Worm (Caenorhabditis elegans): ENCODE results near the gene scc-3.

scc-3 gene

DNA sequence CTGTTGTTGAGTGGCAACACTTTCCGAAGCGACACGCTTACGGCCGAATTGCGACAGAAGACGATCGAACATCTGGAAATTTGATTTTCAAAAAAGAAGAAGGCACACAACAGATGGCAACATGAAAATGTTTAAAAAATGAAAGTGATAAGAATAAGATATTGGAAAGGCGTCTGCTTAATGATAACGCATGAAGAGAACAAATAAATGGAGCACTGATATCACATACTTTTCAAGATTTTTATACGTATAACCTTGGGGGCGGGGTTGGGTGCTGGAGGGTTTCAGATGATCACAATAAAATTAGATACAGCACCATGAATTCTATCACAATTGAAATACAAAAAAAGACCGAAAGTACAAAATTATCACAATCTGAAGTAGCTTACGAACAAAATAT is 18.8 kb upstream of the scc-3 start, which contains the start of gene C15C8.7:
C15C8.7 (minus strand) TSS at position 72 of the 400 bp plus-strand sequence.
- TF ChIP-seq ceh-13 (GFP tag; optimal IDR thresholded peaks at IDR 0.05) (no peak), ets-7 (tag; optimal IDR thresholded peaks at IDR 0.05) (no peak), ceh-36 (tag; optimal IDR thresholded peaks at IDR 0.05) (no peak), scrt-1 (GFP tag; IDR thresholded peaks at IDR 0.05) (no peak)

DNA sequence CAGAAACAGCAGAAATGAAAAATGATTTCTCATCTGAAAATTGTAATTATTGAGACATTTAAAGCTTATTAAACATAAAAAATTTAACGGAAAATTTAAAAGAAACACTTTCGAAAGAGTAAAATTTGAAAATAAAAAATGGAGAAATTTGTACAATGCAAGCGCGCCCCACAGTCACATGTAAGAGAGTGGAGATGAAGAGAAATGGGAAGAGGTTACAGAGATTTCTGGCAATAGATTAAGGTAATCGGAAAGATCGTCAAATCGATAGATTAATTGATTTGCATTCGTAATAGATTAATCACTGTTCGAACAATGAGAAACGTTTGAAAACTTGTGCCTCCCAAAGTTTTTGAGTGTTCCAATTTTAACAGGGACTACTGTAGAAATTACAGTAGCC is 16.3 kb upstream of the scc-3 start, which contains the start of gene C15C8.4:
C15C8.4 (minus strand) TSS at position 33 of the 400 bp plus-strand sequence.
- TF ChIP-seq ama-1 (optimal IDR thresholded peaks at IDR 0.05): no peak
- no peak for TF ChIP-seq F13C5.2 (tag; optimal IDR thresholded peaks at IDR 0.05)
- no peak for TF ChIP-seq tbx-11 (GFP tag; IDR thresholded peaks at IDR 0.05)
- no peak for TF ChIP-seq tbx-37 (GFP tag; conservative IDR thresholded peaks at IDR 0.05)
- no peak for TF ChIP-seq ceh-36 (tag; optimal IDR thresholded peaks at IDR 0.05)
- no peak for TF ChIP-seq scrt-1 (GFP tag; IDR thresholded peaks at IDR 0.05)
- TF ChIP-seq ceh-13 (GFP tag; optimal IDR thresholded peaks at IDR 0.05): no peak
- no peak for TF ChIP-seq B0310.2 (tag; optimal IDR thresholded peaks at IDR 0.05)
- no peak for TF ChIP-seq tra-4 (tag; optimal IDR thresholded peaks at IDR 0.05)
- no peak for TF ChIP-seq pes-1 (GFP tag; IDR thresholded peaks at IDR 0.05)
- no peak for TF ChIP-seq hnd-1 (tag; optimal IDR thresholded peaks at IDR 0.05)
- no peak for TF ChIP-seq ets-7 (tag; optimal IDR thresholded peaks at IDR 0.05)
- no peak for TF ChIP-seq aly-1 (tag; optimal IDR thresholded peaks at IDR 0.05)
- TF ChIP-seq hmbx-1 (tag; optimal IDR thresholded peaks at IDR 0.05): no peak
- no peak for TF ChIP-seq sea-1 (GFP tag; conservative IDR thresholded peaks at IDR 0.05)

DNA sequence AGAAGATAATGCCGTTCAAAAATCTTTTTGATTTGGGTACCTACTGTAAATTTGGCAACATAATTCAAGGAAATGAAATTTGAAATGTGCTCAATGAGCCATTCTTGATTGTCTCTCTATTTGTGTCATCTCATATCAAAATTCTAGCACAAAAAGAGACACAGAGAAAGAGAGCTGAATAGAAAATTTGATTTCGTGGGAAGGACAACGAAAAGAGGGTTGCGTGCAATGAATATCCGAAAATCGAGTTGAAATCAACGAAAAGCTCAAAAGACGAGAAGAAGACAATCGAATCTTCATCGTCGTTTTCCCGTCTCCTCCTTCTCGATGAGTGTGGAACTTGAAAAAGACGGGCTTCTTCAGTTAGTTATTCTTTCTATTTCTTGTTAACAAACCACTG is 15.9 kb upstream of the scc-3 start, which contains the start of gene C15C8.5:
C15C8.5 (plus strand) TSS at position 152 of the 400 bp plus-strand sequence.
- TF ChIP-seq B0310.2 (tag; optimal IDR thresholded peaks at IDR 0.05) (no peak), ceh-13 (GFP tag; optimal IDR thresholded peaks at IDR 0.05) (no peak), ceh-36 (tag; optimal IDR thresholded peaks at IDR 0.05) (no peak), tra-4 (tag; optimal IDR thresholded peaks at IDR 0.05) (no peak), aly-1 (tag; optimal IDR thresholded peaks at IDR 0.05) (no peak), hnd-1 (tag; optimal IDR thresholded peaks at IDR 0.05) (no peak), F13C5.2 (tag; optimal IDR thresholded peaks at IDR 0.05) (no peak), hmg-4 (GFP tag; optimal IDR thresholded peaks at IDR 0.05) (no peak), flt-1 (GFP tag; IDR thresholded peaks at IDR 0.05) (no peak), tbx-11 (GFP tag; IDR thresholded peaks at IDR 0.05) (no peak), scrt-1 (GFP tag; IDR thresholded peaks at IDR 0.05) (no peak), pes-1 (GFP tag; IDR thresholded peaks at IDR 0.05) (no peak), ets-7 (tag; optimal IDR thresholded peaks at IDR 0.05) (no peak), ama-1 (optimal IDR thresholded peaks at IDR 0.05) (no peak), hmbx-1 (tag; optimal IDR thresholded peaks at IDR 0.05) (no peak), tbx-37 (GFP tag; conservative IDR thresholded peaks at IDR 0.05) (no peak)

DNA sequence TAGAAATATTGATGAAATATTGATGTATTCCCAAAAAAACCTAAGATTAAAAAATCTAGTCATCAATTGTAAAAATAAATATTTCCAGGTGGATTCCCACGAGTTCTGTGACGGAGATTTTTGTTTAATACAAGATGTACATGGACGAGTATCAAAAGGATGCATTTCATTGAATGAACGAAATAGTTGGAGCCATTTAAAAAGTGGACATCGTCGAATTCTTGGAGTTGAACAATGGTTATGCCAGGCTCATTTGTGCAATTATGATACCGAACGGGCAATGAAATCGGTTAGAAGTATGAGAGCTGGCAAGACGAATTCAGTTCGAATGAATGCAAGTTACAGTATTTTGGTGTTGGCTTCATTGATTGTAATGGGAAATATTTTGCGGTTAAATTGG is 14.2 kb upstream of the scc-3 start:
- TF ChIP-seq aly-1 (tag; optimal IDR thresholded peaks at IDR 0.05): no peak
- TF ChIP-seq tra-4 (tag; optimal IDR thresholded peaks at IDR 0.05): no peak
- TF ChIP-seq sea-1 (GFP tag; conservative IDR thresholded peaks at IDR 0.05): no peak

DNA sequence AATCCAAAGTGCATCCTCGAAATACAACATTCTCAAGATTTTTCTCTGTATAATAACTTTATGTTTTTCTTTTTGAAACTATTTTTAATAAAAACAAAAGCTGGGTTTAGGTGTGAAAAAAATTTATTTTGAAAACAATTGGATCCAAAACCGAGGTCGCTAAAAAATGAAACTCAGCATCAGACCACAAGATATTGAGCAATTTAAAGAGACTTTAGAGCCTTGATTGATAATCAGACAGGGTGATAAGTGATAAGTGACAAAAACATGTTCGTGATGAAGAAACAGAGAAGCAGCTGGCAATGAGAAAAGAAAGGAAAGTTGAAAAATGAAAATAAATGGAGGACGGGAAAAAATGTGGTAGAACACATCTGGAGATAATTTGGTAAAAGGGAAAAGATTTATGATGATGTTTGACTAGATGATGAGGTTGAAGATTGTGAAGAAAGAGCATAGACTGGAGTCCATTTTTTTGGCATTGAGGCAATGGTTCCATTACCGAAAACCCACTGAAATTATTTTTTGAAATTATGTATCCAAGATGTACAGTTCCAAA is 12.2 kb upstream of the scc-3 start, which contains the start of gene C15C8.6:
C15C8.6 (minus strand) TSS at position 51 of the 556 bp plus-strand sequence.
- TF ChIP-seq B0310.2 (tag; optimal IDR thresholded peaks at IDR 0.05) (no peak), ceh-36 (tag; optimal IDR thresholded peaks at IDR 0.05) (no peak), ceh-13 (GFP tag; optimal IDR thresholded peaks at IDR 0.05) (no peak), hmg-4 (GFP tag; optimal IDR thresholded peaks at IDR 0.05) (no peak), F13C5.2 (tag; optimal IDR thresholded peaks at IDR 0.05) (no peak), tbx-11 (GFP tag; IDR thresholded peaks at IDR 0.05) (no peak), ama-1 (optimal IDR thresholded peaks at IDR 0.05) (no peak), hmbx-1 (tag; optimal IDR thresholded peaks at IDR 0.05) (no peak), sea-1 (GFP tag; conservative IDR thresholded peaks at IDR 0.05) (no peak), pes-1 (GFP tag; IDR thresholded peaks at IDR 0.05) (no peak), ets-7 (tag; optimal IDR thresholded peaks at IDR 0.05) (no peak), scrt-1 (GFP tag; IDR thresholded peaks at IDR 0.05) (no peak), aly-1 (tag; optimal IDR thresholded peaks at IDR 0.05) (no peak), tra-4 (tag; optimal IDR thresholded peaks at IDR 0.05) (no peak), tbx-37 (GFP tag; conservative IDR thresholded peaks at IDR 0.05) (no peak), flt-1 (GFP tag; IDR thresholded peaks at IDR 0.05) (no peak)

DNA sequence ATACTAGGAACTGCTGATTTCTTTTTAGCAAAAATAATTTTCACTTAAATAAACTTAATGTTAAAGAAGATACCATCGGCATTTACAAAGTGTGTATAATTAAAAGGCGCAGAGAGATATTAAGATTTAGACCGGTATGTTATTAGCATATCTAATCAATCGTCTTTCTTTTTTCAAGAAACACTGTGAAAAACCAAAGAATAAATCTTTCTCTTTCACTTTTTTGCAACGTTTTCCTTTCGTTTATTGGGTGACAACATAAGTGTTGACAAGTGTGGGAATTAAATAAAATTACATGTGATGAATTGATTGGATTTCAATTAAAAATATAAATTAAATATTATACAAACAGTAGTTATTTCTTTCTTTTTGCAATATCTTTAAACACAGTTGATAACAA is 11.3 kb upstream of the scc-3 start, which contains the start of gene C15C8.8:
C15C8.8 (minus strand) TSS at position 101 of the 400 bp plus-strand sequence.
- TF ChIP-seq flt-1 (GFP tag; IDR thresholded peaks at IDR 0.05) (no peak), ama-1 (optimal IDR thresholded peaks at IDR 0.05) (no peak), tbx-11 (GFP tag; IDR thresholded peaks at IDR 0.05) (no peak), aly-1 (tag; optimal IDR thresholded peaks at IDR 0.05) (no peak), hmbx-1 (tag; optimal IDR thresholded peaks at IDR 0.05) (no peak), tra-4 (tag; optimal IDR thresholded peaks at IDR 0.05) (no peak), ceh-13 (GFP tag; optimal IDR thresholded peaks at IDR 0.05) (no peak), hmg-4 (GFP tag; optimal IDR thresholded peaks at IDR 0.05) (no peak), pes-1 (GFP tag; IDR thresholded peaks at IDR 0.05) (no peak)

DNA sequence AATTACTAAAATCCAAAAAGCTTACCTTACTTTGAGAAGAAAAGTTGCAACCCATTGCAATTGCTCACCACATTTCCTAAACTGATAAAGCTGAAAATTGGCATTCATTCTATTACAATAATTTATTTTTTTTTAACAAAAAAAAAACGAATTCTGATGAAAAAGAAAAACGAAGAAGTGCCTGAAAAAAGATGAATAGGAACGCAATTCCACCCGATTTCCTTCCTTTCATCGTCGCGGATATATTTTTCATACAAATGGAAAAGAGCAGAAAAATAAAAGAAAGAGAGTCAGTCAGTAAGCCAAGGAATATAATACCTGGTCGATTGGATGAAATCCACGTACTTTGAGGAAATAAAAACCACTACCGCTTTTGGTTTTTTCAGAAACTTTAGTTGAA is 8.9 kb upstream of the scc-3 start, which contains the start of gene gpa-13:
gpa-13 (minus strand) TSS at position 101 of the 400 bp plus-strand sequence.
- no peak for TF ChIP-seq ama-1 (optimal IDR thresholded peaks at IDR 0.05)
- no peak for TF ChIP-seq tbx-37 (GFP tag; conservative IDR thresholded peaks at IDR 0.05)
- no peak for TF ChIP-seq F13C5.2 (tag; optimal IDR thresholded peaks at IDR 0.05)
- TF ChIP-seq hmbx-1 (tag; optimal IDR thresholded peaks at IDR 0.05): no peak
- no peak for TF ChIP-seq ceh-13 (GFP tag; optimal IDR thresholded peaks at IDR 0.05)
- TF ChIP-seq aly-1 (tag; optimal IDR thresholded peaks at IDR 0.05): no peak
- no peak for TF ChIP-seq tbx-11 (GFP tag; IDR thresholded peaks at IDR 0.05)
- no peak for TF ChIP-seq ets-7 (tag; optimal IDR thresholded peaks at IDR 0.05)
- no peak for TF ChIP-seq sea-1 (GFP tag; conservative IDR thresholded peaks at IDR 0.05)
- no peak for TF ChIP-seq ceh-36 (tag; optimal IDR thresholded peaks at IDR 0.05)
- TF ChIP-seq B0310.2 (tag; optimal IDR thresholded peaks at IDR 0.05): no peak
- TF ChIP-seq flt-1 (GFP tag; IDR thresholded peaks at IDR 0.05): no peak
- TF ChIP-seq hmg-4 (GFP tag; optimal IDR thresholded peaks at IDR 0.05): no peak
